Worm (Caenorhabditis elegans) whole organism, L4/young adult: ENCODE data around the gene Y1B5A.1.

Source experiments
- W03F9.2 ChIP-seq: fragments of 150-350 bp; optimal IDR thresholded peaks from 2 replicates; lab custom pipeline; 2014; ENCODE audit warnings: missing biosample characterization, missing genetic modification characterization
- him-1 ChIP-seq: sonication (generic microtip); optimal IDR thresholded peaks from 2 replicates; lab custom pipeline; 2016; ENCODE audit warnings: missing genotype, missing genetic modification reagents, missing genetic modification characterization, missing compliant biosample characterization

ce11 chrX:7040760-7041159 lies 44.4 kb upstream of the Y1B5A.1 start:
- TF ChIP-seq him-1 (tag; lab: Kevin White, UChicago) (no peak), W03F9.2 (tag; lab: Kevin White, UChicago) (no peak)
